Fruit fly (Drosophila melanogaster) whole organism, embryonic: Measurements from ENCODE around the gene apolpp.

Experiments used
- Aef1 ChIP-seq: fragments of 200-800 bp; sonication (Bioruptor generic); IDR thresholded peaks from 3 replicates; pipeline ENCODE4 v1.3.6; 2022; ENCODE audit warnings: missing biosample characterization, missing genetic modification characterization
- Antp ChIP-seq: fragments of 200-800 bp; sonication (Bioruptor generic); optimal IDR thresholded peaks from 3 replicates; lab custom pipeline; 2016; ENCODE audit warnings: missing biosample characterization, missing genetic modification characterization
- Awh ChIP-seq: fragments of 200-800 bp; sonication (Bioruptor generic); IDR thresholded peaks from 2 replicates; pipeline ENCODE4, ENCODE4 v1.3.6; 2022; ENCODE audit warnings: missing biosample characterization, missing genetic modification characterization
- B-H1 ChIP-seq: fragments of 200-800 bp; sonication (Bioruptor generic); IDR thresholded peaks from 3 replicates; pipeline ENCODE4 v1.3.6; 2022; ENCODE audit warnings: missing biosample characterization, missing genetic modification characterization
- CG11560 ChIP-seq: fragments of 200-800 bp; sonication (Bioruptor generic); IDR thresholded peaks from 3 replicates; pipeline ENCODE4 v1.3.6; 2022; ENCODE audit warnings: missing biosample characterization, missing genetic modification characterization
- CG12236 ChIP-seq: fragments of 200-800 bp; sonication (Bioruptor generic); optimal IDR thresholded peaks from 2 replicates; lab custom pipeline; 2016; ENCODE audit warnings: missing biosample characterization, missing genetic modification characterization
- CG12744 ChIP-seq: fragments of 200-800 bp; sonication (Bioruptor generic); optimal IDR thresholded peaks from 2 replicates; lab custom pipeline; 2016; ENCODE audit warnings: missing biosample characterization, missing genetic modification characterization
- CG15601 ChIP-seq: fragments of 200-800 bp; sonication (Bioruptor generic); optimal IDR thresholded peaks from 3 replicates; lab custom pipeline; 2019; ENCODE audit warnings: missing biosample characterization, mild to moderate bottlenecking, missing genetic modification characterization, moderate library complexity
- CG17612 ChIP-seq: fragments of 200-800 bp; sonication (Bioruptor generic); IDR thresholded peaks from 2 replicates; pipeline ENCODE4 v1.3.6; 2022; ENCODE audit warnings: missing biosample characterization, missing genetic modification characterization
- CG17829 ChIP-seq: fragments of 200-800 bp; optimal IDR thresholded peaks from 2 replicates; lab custom pipeline; 2019; ENCODE audit warnings: missing biosample characterization, mild to moderate bottlenecking, missing genetic modification characterization, moderate library complexity
- CG18011 ChIP-seq: fragments of 200-800 bp; sonication (Bioruptor generic); optimal IDR thresholded peaks from 2 replicates; lab custom pipeline; 2017; ENCODE audit warnings: missing biosample characterization, missing genetic modification characterization, mild to moderate bottlenecking, moderate library complexity, missing genotype
- CG2678 ChIP-seq: fragments of 200-800 bp; sonication (Bioruptor generic); optimal IDR thresholded peaks from 3 replicates; lab custom pipeline; 2019; ENCODE audit warnings: missing biosample characterization, mild to moderate bottlenecking, missing genetic modification characterization, moderate library complexity
- CG33557 ChIP-seq: fragments of 200-800 bp; sonication (Bioruptor generic); optimal IDR thresholded peaks from 2 replicates; lab custom pipeline; 2019; ENCODE audit warnings: missing biosample characterization, mild to moderate bottlenecking, missing genetic modification characterization, moderate library complexity
- CG34422 ChIP-seq: fragments of 200-800 bp; sonication (Bioruptor generic); IDR thresholded peaks from 3 replicates; pipeline ENCODE4 v1.3.6; 2022; ENCODE audit warnings: missing biosample characterization, missing genetic modification characterization
- CG3838 ChIP-seq: fragments of 200-800 bp; sonication (Bioruptor generic); optimal IDR thresholded peaks from 3 replicates; lab custom pipeline; 2016; ENCODE audit warnings: missing biosample characterization, missing genetic modification characterization
- CG4360 ChIP-seq: fragments of 200-800 bp; sonication (Bioruptor generic); IDR thresholded peaks from 2 replicates; pipeline ENCODE4 v1.3.6; 2022; ENCODE audit warnings: missing biosample characterization, missing genetic modification characterization
- CG4617 ChIP-seq: fragments of 200-800 bp; sonication (Bioruptor generic); optimal IDR thresholded peaks from 3 replicates; lab custom pipeline; 2016; ENCODE audit warnings: missing biosample characterization, missing genetic modification characterization, borderline replicate concordance
- CG4707 ChIP-seq: fragments of 200-800 bp; sonication (Bioruptor generic); optimal IDR thresholded peaks from 2 replicates; lab custom pipeline; 2018; ENCODE audit warnings: missing biosample characterization, mild to moderate bottlenecking, missing genetic modification characterization, moderate library complexity
- CG8281 ChIP-seq: fragments of 200-800 bp; sonication (Bioruptor generic); optimal IDR thresholded peaks from 2 replicates; lab custom pipeline; 2018; ENCODE audit warnings: missing biosample characterization, mild to moderate bottlenecking, missing genetic modification characterization, moderate library complexity
- CG9437 ChIP-seq: fragments of 200-800 bp; sonication (Bioruptor generic); optimal IDR thresholded peaks from 2 replicates; lab custom pipeline; 2018; ENCODE audit warnings: missing biosample characterization, mild to moderate bottlenecking, missing genetic modification characterization
- Dek ChIP-seq: fragments of 200-800 bp; sonication (Bioruptor generic); optimal IDR thresholded peaks from 3 replicates; lab custom pipeline; 2019; ENCODE audit warnings: missing biosample characterization, mild to moderate bottlenecking, missing genetic modification characterization, moderate library complexity
- Dll ChIP-seq: fragments of 200-800 bp; sonication (Bioruptor generic); IDR thresholded peaks from 4 replicates; pipeline ENCODE4 v1.3.6; 2022; ENCODE audit warnings: missing biosample characterization, missing genetic modification characterization; ENCODE audit not compliant: partially characterized antibody
- Ets65A ChIP-seq: fragments of 200-800 bp; sonication (Bioruptor generic); peaks from one replicate; lab custom pipeline; 2016; ENCODE audit warnings: missing biosample characterization, missing genetic modification characterization
- H15 ChIP-seq: fragments of 200-800 bp; sonication (Bioruptor generic); IDR thresholded peaks from 3 replicates; pipeline ENCODE4 v1.3.6; 2022; ENCODE audit warnings: missing biosample characterization, missing genetic modification characterization
- Hmr ChIP-seq: fragments of 200-800 bp; sonication (Bioruptor generic); optimal IDR thresholded peaks from 3 replicates; lab custom pipeline; 2017; ENCODE audit warnings: mild to moderate bottlenecking, missing biosample characterization, missing genetic modification reagents, missing genetic modification characterization
- MTF-1 ChIP-seq: fragments of 200-800 bp; sonication (Bioruptor generic); optimal IDR thresholded peaks from 2 replicates; lab custom pipeline; 2018; ENCODE audit warnings: missing biosample characterization, mild to moderate bottlenecking, missing genetic modification characterization, borderline replicate concordance
- NFAT ChIP-seq: fragments of 200-800 bp; sonication (Bioruptor generic); IDR thresholded peaks from 2 replicates; pipeline ENCODE4 v1.3.6; 2022; ENCODE audit warnings: missing biosample characterization, missing genetic modification characterization
- Poxn ChIP-seq: fragments of 200-800 bp; sonication (Bioruptor generic); IDR thresholded peaks from 2 replicates; pipeline ENCODE4 v1.3.6; 2022; ENCODE audit warnings: missing biosample characterization, missing genetic modification characterization
- az2 ChIP-seq: fragments of 200-800 bp; sonication (Bioruptor generic); optimal IDR thresholded peaks from 3 replicates; lab custom pipeline; 2016; ENCODE audit warnings: missing biosample characterization, missing genetic modification characterization
- bbx ChIP-seq: fragments of 200-800 bp; sonication (Bioruptor generic); IDR thresholded peaks from 2 replicates; pipeline ENCODE4 v1.3.6; 2022; ENCODE audit warnings: missing biosample characterization, missing genetic modification characterization; ENCODE audit not compliant: partially characterized antibody
- bcd ChIP-seq: fragments of 200-800 bp; sonication (Bioruptor generic); optimal IDR thresholded peaks from 2 replicates; lab custom pipeline; 2017; ENCODE audit warnings: missing biosample characterization, mild to moderate bottlenecking, missing genetic modification characterization
- chinmo ChIP-seq: fragments of 200-800 bp; sonication (Bioruptor generic); IDR thresholded peaks from 4 replicates; pipeline ENCODE4 v1.3.6; 2022; ENCODE audit warnings: missing biosample characterization, missing genetic modification characterization; ENCODE audit not compliant: partially characterized antibody
- da ChIP-seq: fragments of 200-800 bp; sonication (Bioruptor generic); optimal IDR thresholded peaks from 2 replicates; lab custom pipeline; 2016; ENCODE audit warnings: missing biosample characterization, missing genetic modification characterization
- dati ChIP-seq: fragments of 200-800 bp; sonication (Bioruptor generic); IDR thresholded peaks from 2 replicates; pipeline ENCODE4 v1.3.6; 2022; ENCODE audit warnings: missing biosample characterization, missing genetic modification characterization
- fd3F ChIP-seq: fragments of 200-800 bp; sonication (Bioruptor generic); optimal IDR thresholded peaks from 2 replicates; lab custom pipeline; 2018; ENCODE audit warnings: missing biosample characterization, mild to moderate bottlenecking, missing genetic modification characterization, moderate library complexity
- gcm ChIP-seq: fragments of 200-800 bp; sonication (Bioruptor generic); optimal IDR thresholded peaks from 2 replicates; lab custom pipeline; 2019; ENCODE audit warnings: missing biosample characterization, mild to moderate bottlenecking, missing genetic modification characterization, moderate library complexity
- gem ChIP-seq: fragments of 200-800 bp; sonication (Bioruptor generic); optimal IDR thresholded peaks from 2 replicates; lab custom pipeline; 2019; ENCODE audit warnings: missing biosample characterization, mild to moderate bottlenecking, missing genetic modification characterization, moderate library complexity
- grau ChIP-seq: fragments of 200-800 bp; optimal IDR thresholded peaks from 3 replicates; lab custom pipeline; 2019; ENCODE audit warnings: missing biosample characterization, mild to moderate bottlenecking, missing genetic modification characterization, moderate library complexity
- gsb-n ChIP-seq: fragments of 200-800 bp; sonication (Bioruptor generic); optimal IDR thresholded peaks from 3 replicates; lab custom pipeline; 2018; ENCODE audit warnings: missing biosample characterization, mild to moderate bottlenecking, missing genetic modification characterization
- jigr1 ChIP-seq: fragments of 200-800 bp; sonication (Bioruptor generic); IDR thresholded peaks from 3 replicates; pipeline ENCODE4 v1.3.6; 2022; ENCODE audit warnings: missing biosample characterization, missing genetic modification characterization
- lbe ChIP-seq: fragments of 200-800 bp; sonication (Bioruptor generic); optimal IDR thresholded peaks from 2 replicates; lab custom pipeline; 2016; ENCODE audit warnings: missing biosample characterization, mild to moderate bottlenecking, missing genetic modification characterization
- lov ChIP-seq, 2 experiments: fragments of 200-800 bp in 1 of 2; fragments of >200 bp in 1 of 2; sonication (Bioruptor generic) in 1 of 2; IDR thresholded peaks in 1 of 2; optimal IDR thresholded peaks in 1 of 2; 2 replicates in 1 of 2; 3 replicates in 1 of 2; pipeline versions ENCODE4 v1.3.6 to Lab custom; 2017 to 2022; ENCODE audit warnings: missing biosample characterization in 1 of 2, missing genetic modification characterization in 1 of 2
- nerfin-2 ChIP-seq: fragments of 200-800 bp; sonication (Bioruptor generic); IDR thresholded peaks from 2 replicates; pipeline ENCODE4 v1.3.6; 2022; ENCODE audit warnings: missing biosample characterization, missing genetic modification characterization; ENCODE audit not compliant: partially characterized antibody
- pnt ChIP-seq: fragments of 200-800 bp; sonication (Bioruptor generic); optimal IDR thresholded peaks from 3 replicates; lab custom pipeline; 2016; ENCODE audit warnings: missing biosample characterization, missing genetic modification characterization
- tll ChIP-seq, 2 experiments: fragments of 200-800 bp in 1 of 2; fragments of >200 bp in 1 of 2; sonication (Bioruptor generic) in 1 of 2; optimal IDR thresholded peaks; 2 replicates each; lab custom pipeline; 2017 to 2019; ENCODE audit warnings: missing biosample characterization in 2 of 2, missing genetic modification characterization in 2 of 2, mild to moderate bottlenecking in 1 of 2, moderate library complexity in 1 of 2
- vvl ChIP-seq: fragments of 200-800 bp; sonication (Bioruptor generic); IDR thresholded peaks from 2 replicates; pipeline ENCODE4 v1.3.6; 2022; ENCODE audit warnings: missing biosample characterization, missing genetic modification characterization
- zen ChIP-seq: fragments of 200-800 bp; sonication (Bioruptor generic); optimal IDR thresholded peaks from 3 replicates; lab custom pipeline; 2018; ENCODE audit warnings: missing biosample characterization, mild to moderate bottlenecking, missing genetic modification characterization, moderate library complexity

apolpp gene

dm6 chr4:1112867-1113769 is 52.3 kb downstream of the apolpp start (continued):
- TF ChIP-seq Ets65A (GFP tag; lab: Kevin White, UChicago) (peak; percentile 99), chinmo (GFP tag; lab: Robert Waterston, UW) (no peak), fd3F (GFP tag; lab: Kevin White, UChicago) (peak; percentile 84), CG17612 (GFP tag; lab: Robert Waterston, UW) (no peak), CG9437 (GFP tag; lab: Kevin White, UChicago) (peak; percentile 77), CG34422 (GFP tag; lab: Robert Waterston, UW) (no peak), B-H1 (GFP tag; lab: Robert Waterston, UW) (peak; percentile 92; the same call in 2 of the 3 replicates), nerfin-2 (GFP tag; lab: Robert Waterston, UW) (no peak), lov (optimal IDR thresholded peaks at IDR 0.05; lab: Kevin White, UChicago) (no peak), lov (GFP tag; IDR thresholded peaks at IDR 0.05; lab: Robert Waterston, UW) (no peak; the same call in 2 of the 3 replicates), CG17829 (peak; percentile 97), H15 (no peak), CG33557 (GFP tag; lab: Kevin White, UChicago) (peak; percentile 71), jigr1 (GFP tag; lab: Robert Waterston, UW) (no peak; the same call in 2 of the 3 replicates), pnt (GFP tag; lab: Kevin White, UChicago) (peak; percentile 94), lbe (GFP tag; lab: Kevin White, UChicago) (peak; percentile 82), CG3838 (peak; percentile 80), CG15601 (tag; lab: Kevin White, UChicago) (peak; percentile 89), CG2678 (no peak), bcd (GFP tag; lab: Kevin White, UChicago) (peak; percentile 73), grau (tag; lab: Kevin White, UChicago) (peak; percentile 91), CG8281 (tag; lab: Kevin White, UChicago) (no peak), Dek (tag; lab: Kevin White, UChicago) (no peak), zen (peak; percentile 89), dati (no peak; the same call in 1 of the 2 replicates), da (GFP tag; lab: Kevin White, UChicago) (peak; percentile 50), gcm (GFP tag; lab: Kevin White, UChicago) (peak; percentile 94), CG4707 (GFP tag; lab: Kevin White, UChicago) (peak; percentile 82), az2 (peak; percentile 95), Dll (GFP tag; lab: Robert Waterston, UW) (no peak), CG4360 (no peak; the same call in 1 of the 2 replicates), MTF-1 (GFP tag; lab: Kevin White, UChicago) (no peak), CG11560 (tag; lab: Robert Waterston, UW) (no peak), Hmr (GFP tag; lab: Kevin White, UChicago) (no peak), gsb-n (tag; lab: Kevin White, UChicago) (peak; percentile 93), tll (GFP tag; optimal IDR thresholded peaks at IDR 0.05; lab: Kevin White, UChicago) (no peak), Poxn (GFP tag; lab: Robert Waterston, UW) (no peak), gem (tag; lab: Kevin White, UChicago) (peak; percentile 98), CG4617 (GFP tag; lab: Kevin White, UChicago) (peak; percentile 79), CG12236 (GFP tag; lab: Kevin White, UChicago) (peak; percentile 85), Aef1 (GFP tag; lab: Robert Waterston, UW) (no peak; the same call in 2 of the 3 replicates), Antp (GFP tag; lab: Kevin White, UChicago) (peak; percentile 89), CG18011 (GFP tag; lab: Kevin White, UChicago) (peak; percentile 82), bbx (GFP tag; lab: Robert Waterston, UW) (no peak; the same call in 1 of the 2 replicates), Awh (GFP tag; lab: Robert Waterston, UW) (no peak), NFAT (no peak), vvl (no peak), CG12744 (GFP tag; lab: Kevin White, UChicago) (peak; percentile 90)
